Worm (Caenorhabditis elegans) whole organism, L2 larva: ENCODE measurements around the gene C38D9.2.

Experiments
- aly-2 ChIP-seq: fragments of 150-350 bp; optimal IDR thresholded peaks from 2 replicates; lab custom pipeline; 2014; ENCODE audit warnings: missing biosample characterization, missing genetic modification characterization
- unc-39 ChIP-seq: fragments of 150-350 bp; optimal IDR thresholded peaks from 2 replicates; lab custom pipeline; 2014; ENCODE audit warnings: missing biosample characterization, missing genetic modification characterization

DNA sequence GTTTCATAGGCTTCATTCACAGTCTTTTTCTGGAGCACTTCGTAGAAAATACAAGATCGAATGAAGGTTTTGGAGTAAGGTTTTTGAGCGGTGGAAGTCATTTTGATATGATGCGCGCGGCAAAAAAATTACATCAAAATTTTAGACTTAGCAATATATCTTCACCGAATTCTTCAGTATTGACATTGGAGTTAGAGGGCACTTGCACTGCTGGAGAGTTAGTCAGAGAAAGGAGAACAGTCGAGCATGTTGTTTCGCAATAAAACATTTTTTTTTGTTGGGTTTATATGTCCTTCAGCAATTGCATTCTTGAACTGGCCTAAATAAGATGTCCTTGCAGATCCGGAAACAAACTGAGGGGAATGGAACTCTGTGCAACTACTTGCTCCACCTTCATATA is 1.0 kb upstream of the C38D9.2 start, which contains the start of gene fbxa-171:
- TF ChIP-seq aly-2 (tag; lab: Kevin White, UChicago) (no peak), unc-39 (no peak)
